Worm (Caenorhabditis elegans) whole organism, young adult: ENCODE data around the gene vhp-1.
A peak's percentile ranks its signal among the peaks of the same experiment; 100 is the strongest.

ENCODE experiments used
- B0019.2 ChIP-seq: fragments of 200-800 bp; sonication (Bioruptor generic); conservative IDR thresholded peaks from 2 replicates; pipeline ENCODE4 v1.3.6; 2022; ENCODE audit warnings: missing genetic modification reagents, missing genetic modification characterization, missing compliant biosample characterization
- C06A6.2 ChIP-seq: fragments of 200-800 bp; sonication (Bioruptor generic); conservative IDR thresholded peaks from 2 replicates; pipeline ENCODE4 v1.3.6; 2022; ENCODE audit warnings: missing genetic modification characterization, missing compliant biosample characterization
- D2030.7 ChIP-seq: fragments of 200-800 bp; sonication (Bioruptor generic); IDR thresholded peaks from 2 replicates; pipeline ENCODE4 v1.3.6; 2022; ENCODE audit warnings: missing genetic modification reagents, missing genetic modification characterization, missing compliant biosample characterization
- F49E8.2 ChIP-seq: sonication (generic microtip); optimal IDR thresholded peaks from 3 replicates; lab custom pipeline; 2017; ENCODE audit warnings: missing genetic modification characterization, mild to moderate bottlenecking, missing compliant biosample characterization, antibody characterized with exemption, moderate library complexity; ENCODE audit not compliant: insufficient read depth
- K11D2.4 ChIP-seq: fragments of 200-800 bp; sonication (Bioruptor generic); IDR thresholded peaks from 2 replicates; pipeline ENCODE4 v1.3.6; 2022; ENCODE audit warnings: missing genetic modification reagents, missing genetic modification characterization, missing compliant biosample characterization
- Y56A3A.18 ChIP-seq: fragments of 200-800 bp; sonication (Bioruptor generic); IDR thresholded peaks from 2 replicates; pipeline ENCODE4 v1.3.6; 2022; ENCODE audit warnings: missing genetic modification reagents, missing genetic modification characterization, missing compliant biosample characterization
- Y79H2A.3 ChIP-seq: fragments of 200-800 bp; sonication (Bioruptor generic); conservative IDR thresholded peaks from 2 replicates; pipeline ENCODE4 v1.3.6; 2022; ENCODE audit warnings: missing genetic modification reagents, missing genetic modification characterization, missing compliant biosample characterization
- Y95B8A.8 ChIP-seq: fragments of 200-800 bp; sonication (Bioruptor generic); IDR thresholded peaks from 2 replicates; pipeline ENCODE4 v1.3.6; 2022; ENCODE audit warnings: missing genetic modification reagents, missing genetic modification characterization, missing compliant biosample characterization
- aptf-2 ChIP-seq: fragments of 200-800 bp; sonication (Bioruptor generic); conservative IDR thresholded peaks from 2 replicates; pipeline ENCODE4 v1.3.6; 2022; ENCODE audit warnings: missing genetic modification reagents, missing genetic modification characterization, missing compliant biosample characterization
- aptf-3 ChIP-seq: fragments of 200-800 bp; sonication (Bioruptor generic); IDR thresholded peaks from 2 replicates; pipeline ENCODE4 v1.3.6; 2022; ENCODE audit warnings: missing genetic modification characterization, missing compliant biosample characterization
- attf-5 ChIP-seq: fragments of 200-800 bp; sonication (Bioruptor generic); optimal IDR thresholded peaks from 2 replicates; lab custom pipeline; 2018; ENCODE audit warnings: mild to moderate bottlenecking, missing genetic modification characterization, missing compliant biosample characterization
- attf-6 ChIP-seq: fragments of 200-800 bp; sonication (Bioruptor generic); IDR thresholded peaks from 2 replicates; pipeline ENCODE4 v1.3.6; 2022; ENCODE audit warnings: missing genetic modification reagents, missing genetic modification characterization, missing compliant biosample characterization
- bed-2 ChIP-seq: fragments of 200-800 bp; sonication (Bioruptor generic); IDR thresholded peaks from 2 replicates; pipeline ENCODE4 v1.3.6; 2022; ENCODE audit warnings: missing genetic modification reagents, missing genetic modification characterization, missing compliant biosample characterization
- cebp-1 ChIP-seq, 2 experiments: fragments of 200-800 bp in 1 of 2; sonication (Bioruptor generic) in 1 of 2; sonication (generic microtip) in 1 of 2; IDR thresholded peaks in 1 of 2; optimal IDR thresholded peaks in 1 of 2; 2 replicates each; pipeline versions ENCODE4 v1.3.6 to Lab custom; 2017 to 2022; ENCODE audit warnings: missing compliant biosample characterization in 2 of 2, missing genetic modification characterization in 2 of 2, mild to moderate bottlenecking in 1 of 2, missing genetic modification reagents in 1 of 2, moderate library complexity in 1 of 2
- ceh-100 ChIP-seq: fragments of 200-800 bp; sonication (Bioruptor generic); IDR thresholded peaks from 2 replicates; pipeline ENCODE4 v1.3.6; 2022; ENCODE audit warnings: missing genetic modification reagents, missing genetic modification characterization, missing compliant biosample characterization
- ceh-91 ChIP-seq: fragments of 200-800 bp; sonication (Bioruptor generic); IDR thresholded peaks from 2 replicates; pipeline ENCODE4 v1.3.6; 2022; ENCODE audit warnings: missing genetic modification reagents, missing genetic modification characterization, missing compliant biosample characterization
- dox-1 ChIP-seq: fragments of 200-800 bp; sonication (Bioruptor generic); IDR thresholded peaks from 2 replicates; pipeline ENCODE4 v1.3.6; 2022; ENCODE audit warnings: missing genetic modification reagents, missing genetic modification characterization, missing compliant biosample characterization
- dpff-1 ChIP-seq: sonication (generic microtip); optimal IDR thresholded peaks from 2 replicates; lab custom pipeline; 2017; ENCODE audit warnings: mild to moderate bottlenecking, missing genetic modification characterization, missing compliant biosample characterization
- dpl-1 ChIP-seq: fragments of 150-350 bp; optimal IDR thresholded peaks from 2 replicates; lab custom pipeline; 2014; ENCODE audit warnings: missing biosample characterization, missing genetic modification reagents, missing genetic modification characterization
- efl-1 ChIP-seq: fragments of 150-350 bp; optimal IDR thresholded peaks from 2 replicates; lab custom pipeline; 2014; ENCODE audit warnings: missing biosample characterization, missing genetic modification reagents, missing genetic modification characterization
- egl-18 ChIP-seq: fragments of 200-800 bp; sonication (Bioruptor generic); IDR thresholded peaks from 2 replicates; pipeline ENCODE4 v1.3.6; 2022; ENCODE audit warnings: missing genetic modification reagents, missing genetic modification characterization, missing compliant biosample characterization
- egrh-3 ChIP-seq: fragments of 200-800 bp; sonication (Bioruptor generic); IDR thresholded peaks from 2 replicates; pipeline ENCODE4 v1.3.6; 2022; ENCODE audit warnings: missing genetic modification reagents, missing genetic modification characterization, missing compliant biosample characterization
- ekl-4 ChIP-seq: fragments of 200-800 bp; sonication (Bioruptor generic); IDR thresholded peaks from 2 replicates; pipeline ENCODE4 v1.3.6; 2022; ENCODE audit warnings: missing genetic modification reagents, missing genetic modification characterization, missing compliant biosample characterization
- hmg-1.2 ChIP-seq: fragments of 200-800 bp; sonication (Bioruptor generic); IDR thresholded peaks from 2 replicates; pipeline ENCODE4 v1.3.6; 2022; ENCODE audit warnings: missing genetic modification reagents, missing genetic modification characterization, missing compliant biosample characterization
- hsf-1 ChIP-seq: fragments of 200-800 bp; sonication (Bioruptor generic); IDR thresholded peaks from 2 replicates; pipeline ENCODE4 v1.3.6; 2022; ENCODE audit warnings: missing genetic modification reagents, missing genetic modification characterization, missing compliant biosample characterization
- let-526 ChIP-seq: fragments of 200-800 bp; sonication (Bioruptor generic); IDR thresholded peaks from 2 replicates; pipeline ENCODE4 v1.3.6; 2022; ENCODE audit warnings: missing genetic modification reagents, missing genetic modification characterization, missing compliant biosample characterization
- lin-35 ChIP-seq, 3 experiments: fragments of 150-350 bp in 2 of 3; sonication (generic microtip) in 1 of 3; optimal IDR thresholded peaks; 2 replicates each; lab custom pipeline; 2014 to 2018; ENCODE audit warnings: missing biosample characterization in 3 of 3, missing genetic modification characterization in 3 of 3, missing genetic modification reagents in 3 of 3
- lin-40 ChIP-seq: sonication (generic microtip); optimal IDR thresholded peaks from 2 replicates; lab custom pipeline; 2016; ENCODE audit warnings: missing genetic modification characterization, mild to moderate bottlenecking, missing compliant biosample characterization, missing genotype, missing genetic modification reagents
- lin-54 ChIP-seq: fragments of 200-800 bp; sonication (Bioruptor generic); optimal IDR thresholded peaks from 2 replicates; lab custom pipeline; 2018; ENCODE audit warnings: mild to moderate bottlenecking, missing genetic modification characterization, missing compliant biosample characterization
- lir-1 ChIP-seq: fragments of 200-800 bp; sonication (Bioruptor generic); conservative IDR thresholded peaks from 2 replicates; pipeline ENCODE4 v1.3.6; 2022; ENCODE audit warnings: missing genetic modification reagents, missing genetic modification characterization, missing compliant biosample characterization
- madf-6 ChIP-seq: fragments of 200-800 bp; sonication (Bioruptor generic); IDR thresholded peaks from 2 replicates; pipeline ENCODE4 v1.3.6; 2022; ENCODE audit warnings: missing genetic modification reagents, missing genetic modification characterization, missing compliant biosample characterization
- madf-8 ChIP-seq: fragments of 200-800 bp; sonication (Bioruptor generic); conservative IDR thresholded peaks from 2 replicates; pipeline ENCODE4 v1.3.6; 2022; ENCODE audit warnings: missing genetic modification reagents, missing genetic modification characterization, missing compliant biosample characterization
- mel-28 ChIP-seq: sonication (generic microtip); optimal IDR thresholded peaks from 2 replicates; lab custom pipeline; 2016; ENCODE audit warnings: borderline replicate concordance, mild to moderate bottlenecking, missing genetic modification characterization, missing compliant biosample characterization
- nfyb-1 ChIP-seq: fragments of 200-800 bp; sonication (Bioruptor generic); IDR thresholded peaks from 2 replicates; pipeline ENCODE4 v1.3.6; 2022; ENCODE audit warnings: missing genetic modification reagents, missing genetic modification characterization, missing compliant biosample characterization
- nhr-80 ChIP-seq: sonication (generic microtip); optimal IDR thresholded peaks from 2 replicates; lab custom pipeline; 2016; ENCODE audit warnings: missing genetic modification characterization, missing compliant biosample characterization
- pbrm-1 ChIP-seq: fragments of 200-800 bp; sonication (Bioruptor generic); IDR thresholded peaks from 2 replicates; pipeline ENCODE4 v1.3.6; 2022; ENCODE audit warnings: missing genetic modification reagents, missing genetic modification characterization, missing compliant biosample characterization
- rcor-1 ChIP-seq: fragments of 200-800 bp; sonication (Bioruptor generic); IDR thresholded peaks from 2 replicates; pipeline ENCODE4 v1.3.6; 2022; ENCODE audit warnings: missing genetic modification reagents, missing genetic modification characterization, missing compliant biosample characterization
- repo-1 ChIP-seq: sonication (generic microtip); optimal IDR thresholded peaks from 2 replicates; lab custom pipeline; 2017; ENCODE audit warnings: mild to moderate bottlenecking, missing genetic modification characterization, missing compliant biosample characterization
- sdz-38 ChIP-seq: sonication (generic microtip); optimal IDR thresholded peaks from 2 replicates; lab custom pipeline; 2016; ENCODE audit warnings: missing genotype, missing genetic modification characterization, missing compliant biosample characterization
- tlf-1 ChIP-seq: fragments of 200-800 bp; sonication (Bioruptor generic); optimal IDR thresholded peaks from 2 replicates; lab custom pipeline; 2018; ENCODE audit warnings: mild to moderate bottlenecking, missing genetic modification characterization, missing compliant biosample characterization
- ztf-18 ChIP-seq: sonication (generic microtip); optimal IDR thresholded peaks from 2 replicates; lab custom pipeline; 2016; ENCODE audit warnings: missing genotype, mild to moderate bottlenecking, missing genetic modification characterization, missing compliant biosample characterization
- ztf-22 ChIP-seq: fragments of 200-800 bp; sonication (Bioruptor generic); optimal IDR thresholded peaks from 2 replicates; lab custom pipeline; 2018; ENCODE audit warnings: mild to moderate bottlenecking, missing genetic modification characterization, moderate library complexity, missing compliant biosample characterization
- ztf-25 ChIP-seq: fragments of 200-800 bp; sonication (Bioruptor generic); IDR thresholded peaks from 2 replicates; pipeline ENCODE4 v1.3.6; 2022; ENCODE audit warnings: missing genetic modification reagents, missing genetic modification characterization, missing compliant biosample characterization
- ztf-26 ChIP-seq: sonication (generic microtip); optimal IDR thresholded peaks from 2 replicates; lab custom pipeline; 2017; ENCODE audit warnings: missing genetic modification characterization, missing compliant biosample characterization

The vhp-1 gene

DNA sequence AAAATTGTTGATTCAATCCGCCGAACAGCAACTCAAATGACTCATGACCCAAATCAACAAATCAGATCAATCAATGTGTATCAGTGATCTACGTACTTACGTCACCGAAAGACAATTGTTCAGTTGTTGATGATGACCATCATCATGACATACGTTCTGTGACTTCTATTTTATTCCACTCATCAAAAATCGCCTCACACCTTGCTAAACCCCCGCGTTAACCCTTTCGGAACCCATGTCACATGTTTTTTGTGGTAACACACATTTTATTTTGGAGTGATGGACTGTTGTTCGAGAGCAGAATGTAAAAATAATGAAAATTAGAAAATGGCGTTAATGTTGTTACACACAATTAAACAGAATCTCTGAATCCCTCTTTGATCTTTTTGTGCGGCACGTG lies 19.3 kb downstream of the vhp-1 start:
- no peak for TF ChIP-seq tlf-1 (GFP tag; lab: Kevin White, UChicago)
- no peak for TF ChIP-seq ekl-4 (GFP tag; lab: Robert Waterston, UW)
- TF ChIP-seq nfyb-1, result 0 out of 2 replicates have a peak, but pooled peaks have one; percentile 1
- no peak for TF ChIP-seq ztf-26 (tag; lab: Kevin White, UChicago)

DNA sequence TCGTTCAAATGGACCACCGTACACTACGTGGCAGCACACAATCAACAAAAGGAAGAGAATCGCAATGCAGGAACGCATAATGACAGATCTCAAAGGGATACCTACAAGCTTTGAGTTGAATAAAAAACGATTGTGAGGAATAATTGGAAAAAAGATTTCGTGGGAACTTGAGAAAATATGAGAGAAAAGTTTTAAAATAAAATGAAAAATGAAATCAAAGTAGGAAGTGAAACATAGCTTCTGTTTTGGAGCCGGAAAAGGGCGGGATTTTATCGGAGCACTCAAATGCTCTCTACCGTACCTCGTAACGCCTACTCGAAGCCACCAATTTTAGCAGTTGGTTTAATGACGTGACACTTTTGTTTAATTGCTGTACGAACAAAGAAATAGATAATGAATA lies 21.7 kb downstream of the vhp-1 start, which contains the start of gene F09E5.14:
F09E5.14 (minus strand) TSS at position 101 of the 400 bp plus-strand sequence.
- TF ChIP-seq sdz-38, result no peak
- no peak for TF ChIP-seq madf-8 (GFP tag; lab: Robert Waterston, UW)
- TF ChIP-seq Y56A3A.18, result no peak
- TF ChIP-seq ztf-22 (GFP tag; lab: Kevin White, UChicago), result no peak
- no peak for TF ChIP-seq F49E8.2
- TF ChIP-seq mel-28 (tag; lab: Kevin White, UChicago), result no peak
- TF ChIP-seq dpff-1 (tag; lab: Kevin White, UChicago), result no peak
- TF ChIP-seq repo-1 (tag; lab: Kevin White, UChicago), result no peak

DNA sequence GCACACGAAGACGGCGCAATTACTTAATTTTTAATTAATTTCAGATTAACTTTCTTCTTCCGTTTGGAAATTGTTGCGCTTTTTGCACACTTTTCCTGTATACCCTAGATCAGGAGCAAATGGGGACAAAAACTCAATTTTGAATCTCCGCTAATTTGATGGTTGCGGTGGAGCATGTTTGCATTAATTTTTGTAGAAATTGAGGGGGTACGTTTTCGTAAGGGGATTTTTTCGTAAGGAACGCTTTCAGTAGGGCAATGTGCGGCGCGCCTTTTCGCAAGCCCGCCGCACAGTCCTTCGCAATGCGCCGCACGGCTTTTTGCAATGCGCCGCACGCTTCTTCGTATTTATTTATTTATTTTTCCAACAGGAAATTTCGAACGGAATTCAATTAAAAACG lies 23.3 kb downstream of the vhp-1 start:
- TF ChIP-seq nfyb-1, result peak; percentile 95
- peak; percentile 72 for TF ChIP-seq attf-5 (GFP tag; lab: Kevin White, UChicago)
- TF ChIP-seq Y95B8A.8 (GFP tag; lab: Robert Waterston, UW), result peak; percentile 91
- peak; percentile 89 for TF ChIP-seq lin-54 (GFP tag; lab: Kevin White, UChicago)
- peak; percentile 75; the same call in 1 of the 2 replicates for TF ChIP-seq ztf-25 (GFP tag; lab: Robert Waterston, UW)
- TF ChIP-seq ekl-4 (GFP tag; lab: Robert Waterston, UW), result peak; percentile 95
- peak; percentile 57; the same call in 1 of the 2 replicates for TF ChIP-seq lir-1 (GFP tag; lab: Robert Waterston, UW)
- peak; percentile 74 for TF ChIP-seq hmg-1.2 (GFP tag; lab: Robert Waterston, UW)
- peak; percentile 89 for TF ChIP-seq let-526 (GFP tag; lab: Robert Waterston, UW)
- TF ChIP-seq hsf-1 (GFP tag; lab: Robert Waterston, UW), result peak; percentile 69; the same call in 1 of the 2 replicates
- TF ChIP-seq nhr-80 (tag; lab: Kevin White, UChicago), result peak; percentile 1
- peak; percentile 94 for TF ChIP-seq ceh-100 (GFP tag; lab: Robert Waterston, UW)
- peak; percentile 91 for TF ChIP-seq Y56A3A.18
- TF ChIP-seq attf-6 (GFP tag; lab: Robert Waterston, UW), result peak; percentile 57; the same call in 1 of the 2 replicates
- peak; percentile 61; the same call in 1 of the 2 replicates for TF ChIP-seq aptf-2 (GFP tag; lab: Robert Waterston, UW)
- peak; percentile 74; the same call in 1 of the 2 replicates for TF ChIP-seq Y79H2A.3 (GFP tag; lab: Robert Waterston, UW)
- peak; percentile 53 for TF ChIP-seq efl-1 (GFP tag; lab: Kevin White, UChicago)
- 0 out of 2 replicates have a peak, but pooled peaks have one; percentile 14 for TF ChIP-seq aptf-3
- TF ChIP-seq ceh-91 (GFP tag; lab: Robert Waterston, UW), result peak; percentile 87
- TF ChIP-seq B0019.2 (GFP tag; lab: Robert Waterston, UW), result peak; percentile 78
- TF ChIP-seq lin-40 (tag; lab: Kevin White, UChicago), result peak; percentile 37
- peak; percentile 100 for TF ChIP-seq C06A6.2 (GFP tag; lab: Robert Waterston, UW)
- TF ChIP-seq lin-35 (GFP tag; optimal IDR thresholded peaks at IDR 0.05; lab: Kevin White, UChicago), result peak in 1 of 3 experiments; percentile 73
- TF ChIP-seq egl-18 (GFP tag; lab: Robert Waterston, UW), result 0 out of 2 replicates have a peak, but pooled peaks have one; percentile 25
- peak; percentile 98 for TF ChIP-seq dox-1 (GFP tag; lab: Robert Waterston, UW)
- peak; percentile 55 for TF ChIP-seq dpl-1 (GFP tag; lab: Kevin White, UChicago)
- TF ChIP-seq egrh-3 (GFP tag; lab: Robert Waterston, UW), result peak; percentile 73
- TF ChIP-seq D2030.7 (GFP tag; lab: Robert Waterston, UW), result peak; percentile 90
- TF ChIP-seq K11D2.4 (GFP tag; lab: Robert Waterston, UW), result peak; percentile 89
- peak; percentile 11 for TF ChIP-seq ztf-18 (tag; lab: Kevin White, UChicago)
- peak; percentile 83 for TF ChIP-seq cebp-1 (GFP tag; IDR thresholded peaks at IDR 0.05; lab: Robert Waterston, UW)
- TF ChIP-seq cebp-1 (tag; optimal IDR thresholded peaks at IDR 0.05; lab: Kevin White, UChicago), result peak; percentile 46
- TF ChIP-seq madf-6 (GFP tag; lab: Robert Waterston, UW), result peak; percentile 82
- TF ChIP-seq bed-2, result peak; percentile 67; the same call in 1 of the 2 replicates
- TF ChIP-seq pbrm-1 (GFP tag; lab: Robert Waterston, UW), result peak; percentile 96
- peak; percentile 88 for TF ChIP-seq rcor-1 (GFP tag; lab: Robert Waterston, UW)
